Fruit fly (Drosophila melanogaster) whole organism, embryonic: ENCODE results near the gene CG5937.

Experiments used
- Adf1 ChIP-seq: fragments of 200-800 bp; sonication (Bioruptor generic); IDR thresholded peaks from 2 replicates; pipeline ENCODE4 v1.3.6; 2022; ENCODE audit warnings: missing biosample characterization, missing genetic modification characterization
- BEAF-32 ChIP-seq: fragments of 200-800 bp; sonication (Bioruptor generic); optimal IDR thresholded peaks from 3 replicates; lab custom pipeline; 2017; ENCODE audit warnings: missing biosample characterization, missing genetic modification characterization, mild to moderate bottlenecking, moderate library complexity, missing genetic modification reagents
- Bgb ChIP-seq: fragments of 200-800 bp; sonication (Bioruptor generic); IDR thresholded peaks from 2 replicates; pipeline ENCODE4 v1.3.6; 2022; ENCODE audit warnings: missing biosample characterization, missing genetic modification characterization; ENCODE audit not compliant: partially characterized antibody
- CG10462 ChIP-seq: fragments of 200-800 bp; sonication (Bioruptor generic); optimal IDR thresholded peaks from 2 replicates; lab custom pipeline; 2016; ENCODE audit warnings: missing biosample characterization, missing genetic modification characterization
- CG10565 ChIP-seq: fragments of 200-800 bp; sonication (Bioruptor generic); optimal IDR thresholded peaks from 3 replicates; lab custom pipeline; 2016; ENCODE audit warnings: missing biosample characterization, mild to moderate bottlenecking, missing genetic modification characterization
- CG13287 ChIP-seq: fragments of 200-800 bp; sonication (Bioruptor generic); IDR thresholded peaks from 2 replicates; pipeline ENCODE4 v1.3.6; 2022; ENCODE audit warnings: missing biosample characterization, missing genetic modification characterization; ENCODE audit not compliant: partially characterized antibody
- CG15479 ChIP-seq: fragments of 200-800 bp; sonication (Bioruptor generic); optimal IDR thresholded peaks from 3 replicates; lab custom pipeline; 2019; ENCODE audit warnings: missing biosample characterization, mild to moderate bottlenecking, missing genetic modification characterization, moderate library complexity
- CG16813 ChIP-seq: fragments of 200-800 bp; sonication (Bioruptor generic); IDR thresholded peaks from 3 replicates; pipeline ENCODE4 v1.3.6; 2022; ENCODE audit warnings: missing biosample characterization, missing genetic modification characterization; ENCODE audit not compliant: partially characterized antibody
- CG16815 ChIP-seq: fragments of 200-800 bp; sonication (Bioruptor generic); optimal IDR thresholded peaks from 3 replicates; lab custom pipeline; 2017; ENCODE audit warnings: missing biosample characterization, mild to moderate bottlenecking, missing genetic modification characterization
- CG17186 ChIP-seq: fragments of 200-800 bp; sonication (Bioruptor generic); optimal IDR thresholded peaks from 3 replicates; lab custom pipeline; 2017; ENCODE audit warnings: missing biosample characterization, missing genetic modification reagents, missing genetic modification characterization
- CG18011 ChIP-seq: fragments of 200-800 bp; sonication (Bioruptor generic); optimal IDR thresholded peaks from 2 replicates; lab custom pipeline; 2017; ENCODE audit warnings: missing biosample characterization, missing genetic modification characterization, mild to moderate bottlenecking, moderate library complexity, missing genotype
- CG2116 ChIP-seq: fragments of 200-800 bp; sonication (Bioruptor generic); optimal IDR thresholded peaks from 3 replicates; lab custom pipeline; 2018; ENCODE audit warnings: missing biosample characterization, mild to moderate bottlenecking, missing genetic modification characterization
- CG2202 ChIP-seq: fragments of 200-800 bp; sonication (Bioruptor generic); optimal IDR thresholded peaks from 2 replicates; lab custom pipeline; 2018; ENCODE audit warnings: missing biosample characterization, mild to moderate bottlenecking, missing genetic modification characterization
- CG3281 ChIP-seq: fragments of 200-800 bp; sonication (Bioruptor generic); optimal IDR thresholded peaks from 3 replicates; lab custom pipeline; 2017; ENCODE audit warnings: missing biosample characterization, mild to moderate bottlenecking, missing genetic modification characterization
- CG33213 ChIP-seq: fragments of 200-800 bp; sonication (Bioruptor generic); optimal IDR thresholded peaks from 3 replicates; lab custom pipeline; 2016; ENCODE audit warnings: missing biosample characterization, missing genetic modification characterization
- CG34422 ChIP-seq: fragments of 200-800 bp; sonication (Bioruptor generic); IDR thresholded peaks from 3 replicates; pipeline ENCODE4 v1.3.6; 2022; ENCODE audit warnings: missing biosample characterization, missing genetic modification characterization
- CG4617 ChIP-seq: fragments of 200-800 bp; sonication (Bioruptor generic); optimal IDR thresholded peaks from 3 replicates; lab custom pipeline; 2016; ENCODE audit warnings: missing biosample characterization, missing genetic modification characterization, borderline replicate concordance
- CG8089 ChIP-seq: fragments of 200-800 bp; sonication (Bioruptor generic); optimal IDR thresholded peaks from 3 replicates; lab custom pipeline; 2016; ENCODE audit warnings: missing biosample characterization, missing genetic modification characterization
- CG8944 ChIP-seq: fragments of 200-800 bp; sonication (Bioruptor generic); optimal IDR thresholded peaks from 3 replicates; lab custom pipeline; 2016; ENCODE audit warnings: missing biosample characterization, missing genetic modification characterization
- CoRest ChIP-seq: fragments of 200-800 bp; sonication (Bioruptor generic); optimal IDR thresholded peaks from 3 replicates; lab custom pipeline; 2018; ENCODE audit warnings: missing biosample characterization, mild to moderate bottlenecking, missing genetic modification characterization, moderate library complexity
- Deaf1 ChIP-seq: fragments of 200-800 bp; optimal IDR thresholded peaks from 3 replicates; lab custom pipeline; 2019; ENCODE audit warnings: missing biosample characterization, mild to moderate bottlenecking, missing genetic modification characterization, moderate library complexity
- Dref ChIP-seq: fragments of 200-800 bp; sonication (Bioruptor generic); IDR thresholded peaks from 2 replicates; pipeline ENCODE4 v1.3.6; 2022; ENCODE audit warnings: missing biosample characterization, missing genetic modification characterization
- Drgx ChIP-seq: fragments of 200-800 bp; sonication (Bioruptor generic); IDR thresholded peaks from 2 replicates; pipeline ENCODE4 v1.3.6; 2022; ENCODE audit warnings: missing biosample characterization, missing genetic modification characterization
- Hmr ChIP-seq: fragments of 200-800 bp; sonication (Bioruptor generic); optimal IDR thresholded peaks from 3 replicates; lab custom pipeline; 2017; ENCODE audit warnings: mild to moderate bottlenecking, missing biosample characterization, missing genetic modification reagents, missing genetic modification characterization
- Hr51 ChIP-seq, 2 experiments: fragments of 200-800 bp; sonication (Bioruptor generic); optimal IDR thresholded peaks; 2 replicates in 1 of 2; 3 replicates in 1 of 2; lab custom pipeline; 2016 to 2018; ENCODE audit warnings: missing biosample characterization in 2 of 2, missing genetic modification characterization in 2 of 2, mild to moderate bottlenecking in 1 of 2, moderate library complexity in 1 of 2
- Hr78 ChIP-seq, 2 experiments: fragments of 200-800 bp in 1 of 2; fragments of >200 bp in 1 of 2; sonication (Bioruptor generic) in 1 of 2; optimal IDR thresholded peaks; 2 replicates each; lab custom pipeline; 2017 to 2019; ENCODE audit warnings: missing biosample characterization in 2 of 2, missing genetic modification characterization in 2 of 2, mild to moderate bottlenecking in 1 of 2, moderate library complexity in 1 of 2
- MESR4 ChIP-seq: fragments of 200-800 bp; sonication (Bioruptor generic); optimal IDR thresholded peaks from 2 replicates; lab custom pipeline; 2018; ENCODE audit warnings: missing biosample characterization, mild to moderate bottlenecking, missing genetic modification characterization, moderate library complexity
- Sox100B ChIP-seq: fragments of 200-800 bp; sonication (Bioruptor generic); optimal IDR thresholded peaks from 3 replicates; lab custom pipeline; 2018; ENCODE audit warnings: missing biosample characterization, mild to moderate bottlenecking, missing genetic modification characterization
- Sry-δ ChIP-seq: fragments of 200-800 bp; sonication (Bioruptor generic); optimal IDR thresholded peaks from 2 replicates; lab custom pipeline; 2016; ENCODE audit warnings: missing biosample characterization, missing genetic modification characterization
- abd-A ChIP-seq: fragments of 200-800 bp; sonication (Bioruptor generic); optimal IDR thresholded peaks from 3 replicates; lab custom pipeline; 2019; ENCODE audit warnings: missing biosample characterization, mild to moderate bottlenecking, missing genetic modification characterization, moderate library complexity
- amos ChIP-seq: fragments of 200-800 bp; sonication (Bioruptor generic); IDR thresholded peaks from 2 replicates; pipeline ENCODE4 v1.3.6; 2022; ENCODE audit warnings: missing biosample characterization, missing genetic modification characterization; ENCODE audit not compliant: partially characterized antibody
- bigmax ChIP-seq: fragments of 200-800 bp; sonication (Bioruptor generic); optimal IDR thresholded peaks from 2 replicates; lab custom pipeline; 2018; ENCODE audit warnings: missing biosample characterization, mild to moderate bottlenecking, missing genetic modification characterization
- br ChIP-seq: fragments of >200 bp; optimal IDR thresholded peaks from 2 replicates; lab custom pipeline; 2017
- dm ChIP-seq: fragments of 200-800 bp; sonication (Bioruptor generic); optimal IDR thresholded peaks from 3 replicates; lab custom pipeline; 2016; ENCODE audit warnings: missing biosample characterization, missing genetic modification characterization
- fru ChIP-seq: fragments of >200 bp; optimal IDR thresholded peaks from 2 replicates; lab custom pipeline; 2017
- gcm ChIP-seq: fragments of 200-800 bp; sonication (Bioruptor generic); optimal IDR thresholded peaks from 2 replicates; lab custom pipeline; 2019; ENCODE audit warnings: missing biosample characterization, mild to moderate bottlenecking, missing genetic modification characterization, moderate library complexity
- grn ChIP-seq: fragments of 200-800 bp; sonication (Bioruptor generic); optimal IDR thresholded peaks from 3 replicates; lab custom pipeline; 2017; ENCODE audit warnings: missing biosample characterization, missing genetic modification characterization
- hbn ChIP-seq: fragments of 200-800 bp; sonication (Bioruptor generic); IDR thresholded peaks from 2 replicates; pipeline ENCODE4 v1.3.6; 2022; ENCODE audit warnings: missing biosample characterization, missing genetic modification characterization; ENCODE audit not compliant: partially characterized antibody
- jing ChIP-seq: fragments of 200-800 bp; sonication (Bioruptor generic); optimal IDR thresholded peaks from 2 replicates; lab custom pipeline; 2018; ENCODE audit warnings: missing biosample characterization, mild to moderate bottlenecking, missing genetic modification characterization
- knrl ChIP-seq: fragments of 200-800 bp; sonication (Bioruptor generic); IDR thresholded peaks from 3 replicates; pipeline ENCODE4 v1.3.6; 2022; ENCODE audit warnings: missing biosample characterization, missing genetic modification characterization; ENCODE audit not compliant: partially characterized antibody
- nau ChIP-seq: fragments of 200-800 bp; sonication (Bioruptor generic); optimal IDR thresholded peaks from 3 replicates; lab custom pipeline; 2017; ENCODE audit warnings: missing biosample characterization, mild to moderate bottlenecking, missing genetic modification characterization, missing genetic modification reagents
- nerfin-2 ChIP-seq: fragments of 200-800 bp; sonication (Bioruptor generic); IDR thresholded peaks from 2 replicates; pipeline ENCODE4 v1.3.6; 2022; ENCODE audit warnings: missing biosample characterization, missing genetic modification characterization; ENCODE audit not compliant: partially characterized antibody
- odd ChIP-seq: fragments of 200-800 bp; sonication (Bioruptor generic); optimal IDR thresholded peaks from 2 replicates; lab custom pipeline; 2017; ENCODE audit warnings: missing biosample characterization, mild to moderate bottlenecking, missing genetic modification characterization
- sug ChIP-seq: fragments of 200-800 bp; optimal IDR thresholded peaks from 2 replicates; lab custom pipeline; 2019; ENCODE audit warnings: missing biosample characterization, mild to moderate bottlenecking, missing genetic modification characterization, moderate library complexity
- twi ChIP-seq: fragments of 200-800 bp; optimal IDR thresholded peaks from 2 replicates; lab custom pipeline; 2019; ENCODE audit warnings: missing biosample characterization, mild to moderate bottlenecking, missing genetic modification characterization, moderate library complexity
- zen2 ChIP-seq: fragments of 200-800 bp; sonication (Bioruptor generic); IDR thresholded peaks from 3 replicates; pipeline ENCODE4 v1.3.6; 2022; ENCODE audit warnings: missing biosample characterization, missing genetic modification characterization; ENCODE audit not compliant: partially characterized antibody

Gene CG5937

DNA sequence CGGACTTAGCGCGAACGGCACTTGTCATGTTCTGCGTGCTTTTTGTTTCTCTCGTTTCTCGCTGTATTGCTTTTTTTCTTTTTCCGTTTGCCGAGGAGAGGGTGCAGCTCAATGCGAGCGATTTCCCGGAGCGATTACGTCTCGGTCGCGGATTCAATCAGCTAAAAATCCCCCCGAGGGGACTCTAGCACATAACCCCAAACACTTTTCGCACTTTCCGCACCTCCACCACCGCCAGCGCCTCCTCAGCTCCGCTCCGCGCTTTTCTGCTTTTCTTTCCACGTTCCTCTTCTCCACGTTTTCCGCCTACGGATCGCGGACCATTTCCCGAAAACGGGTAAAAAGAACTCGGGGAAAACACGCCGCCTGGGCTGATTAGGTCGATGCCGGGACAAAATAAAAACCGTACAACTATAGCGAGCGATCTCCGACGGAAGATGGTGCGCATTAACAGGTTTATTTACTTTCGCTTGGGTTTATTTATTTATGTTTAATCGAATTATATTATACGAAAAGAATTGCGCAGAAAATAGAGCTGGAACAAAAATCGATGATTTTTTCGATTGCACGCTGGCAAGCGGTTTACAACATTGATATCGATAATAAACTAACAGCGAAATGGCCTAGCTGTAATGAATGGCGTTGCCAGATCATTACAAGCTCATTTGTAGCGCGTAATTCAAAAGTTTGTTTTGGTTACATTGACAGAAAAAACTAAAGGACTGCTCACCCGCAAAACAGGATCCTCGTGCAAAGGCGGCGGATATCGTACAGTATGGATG is 50.1 kb downstream of the CG5937 start, which contains the start of gene raptor (continued):
- TF ChIP-seq gcm (GFP tag; lab: Kevin White, UChicago) (no peak), CG15479 (GFP tag; lab: Kevin White, UChicago) (peak; percentile 41), CG3281 (GFP tag; lab: Kevin White, UChicago) (no peak), CG13287 (peak; percentile 67), CG16815 (GFP tag; lab: Kevin White, UChicago) (no peak), CG10462 (GFP tag; lab: Kevin White, UChicago) (no peak), nerfin-2 (GFP tag; lab: Robert Waterston, UW) (peak; percentile 33; the same call in 1 of the 2 replicates), bigmax (peak; percentile 43), Hr51 (GFP tag; optimal IDR thresholded peaks at IDR 0.05; lab: Kevin White, UChicago) (no peak), Adf1 (peak; percentile 84), knrl (peak; percentile 41), CG18011 (GFP tag; lab: Kevin White, UChicago) (no peak), CG8089 (GFP tag; lab: Kevin White, UChicago) (no peak), CG17186 (GFP tag; lab: Kevin White, UChicago) (no peak), dm (GFP tag; lab: Kevin White, UChicago) (peak; percentile 2), BEAF-32 (GFP tag; lab: Kevin White, UChicago) (peak; percentile 66), amos (GFP tag; lab: Robert Waterston, UW) (peak; percentile 60), nau (GFP tag; lab: Kevin White, UChicago) (no peak), hbn (peak; percentile 50), MESR4 (GFP tag; lab: Kevin White, UChicago) (peak; percentile 76), sug (tag; lab: Kevin White, UChicago) (peak; percentile 4), CG16813 (GFP tag; lab: Robert Waterston, UW) (peak; percentile 40; the same call in 1 of the 3 replicates), zen2 (GFP tag; lab: Robert Waterston, UW) (0 out of 3 replicates have a peak, but pooled peaks have one; percentile 36), Drgx (GFP tag; lab: Robert Waterston, UW) (peak; percentile 6; the same call in 1 of the 2 replicates), CG2116 (GFP tag; lab: Kevin White, UChicago) (peak; percentile 80), CG2202 (tag; lab: Kevin White, UChicago) (no peak), Deaf1 (peak; percentile 11), CG4617 (GFP tag; lab: Kevin White, UChicago) (peak; percentile 37), Dref (GFP tag; lab: Robert Waterston, UW) (peak; percentile 85), abd-A (tag; lab: Kevin White, UChicago) (no peak), Bgb (GFP tag; lab: Robert Waterston, UW) (peak; percentile 48; the same call in 1 of the 2 replicates), Sry-δ (GFP tag; lab: Kevin White, UChicago) (peak; percentile 81)

DNA sequence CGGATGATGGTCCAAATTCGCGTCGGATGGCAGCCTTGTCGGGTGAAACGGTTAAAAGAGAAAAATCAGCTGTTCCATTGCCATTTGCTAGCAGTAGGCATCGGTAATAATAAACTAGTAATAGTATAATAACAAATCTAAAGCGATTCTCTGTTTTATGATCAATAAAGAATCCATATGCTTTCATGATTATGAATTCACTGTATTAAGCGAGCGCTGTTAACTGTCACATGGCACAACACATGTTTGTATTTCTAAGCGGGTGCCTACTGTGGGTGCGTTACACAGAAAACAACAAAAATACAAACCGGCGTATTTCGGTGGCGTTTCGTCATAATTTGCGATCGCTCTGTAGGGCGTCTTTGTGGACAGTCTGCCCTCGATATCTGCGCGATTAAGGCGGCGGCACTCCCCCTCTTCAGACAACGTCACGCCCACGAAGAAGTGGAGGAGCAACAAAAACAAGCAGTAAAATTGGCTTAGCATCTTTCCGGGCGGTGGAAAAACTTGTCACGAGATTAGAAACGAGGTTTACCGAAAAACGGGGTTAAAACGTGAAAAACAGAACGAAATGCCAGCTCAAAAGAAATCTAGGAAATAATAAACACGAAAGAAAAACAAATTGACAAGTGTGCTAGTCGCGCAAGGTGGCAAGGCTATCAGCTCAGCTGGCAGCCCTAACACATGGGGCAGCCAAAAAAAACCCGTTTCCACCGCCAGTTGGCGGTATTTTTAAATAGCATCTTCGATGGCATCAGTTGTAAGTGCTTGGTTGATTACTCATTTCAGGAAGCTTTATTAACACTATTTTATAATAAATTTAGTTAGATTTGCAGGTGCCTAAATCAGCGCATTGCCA is 51.2 kb downstream of the CG5937 start, which contains the start of the genes Nep1 and Mipp2:
Gene Nep1 (plus strand): TSS at position 397 of the 859 bp plus-strand sequence.
Gene Mipp2 (minus strand): TSS at position 663 of the 859 bp plus-strand sequence.
- TF ChIP-seq twi (tag; lab: Kevin White, UChicago) (no peak), CG8944 (GFP tag; lab: Kevin White, UChicago) (peak; percentile 22), CoRest (tag; lab: Kevin White, UChicago) (peak; percentile 34), jing (GFP tag; lab: Kevin White, UChicago) (no peak), grn (GFP tag; lab: Kevin White, UChicago) (no peak), Sox100B (GFP tag; lab: Kevin White, UChicago) (no peak), fru (lab: Kevin White, UChicago) (no peak), CG34422 (GFP tag; lab: Robert Waterston, UW) (peak; percentile 46; the same call in 1 of the 3 replicates), Hr78 (GFP tag; optimal IDR thresholded peaks at IDR 0.05; lab: Kevin White, UChicago) (no peak), Adf1 (no peak), CG10565 (GFP tag; lab: Kevin White, UChicago) (no peak), Hmr (GFP tag; lab: Kevin White, UChicago) (peak; percentile 47), CG33213 (no peak), br (lab: Kevin White, UChicago) (no peak), odd (GFP tag; lab: Kevin White, UChicago) (no peak)
